Worm (Caenorhabditis elegans): ENCODE measurements around the gene W04D12.1.

The W04D12.1 gene

DNA sequence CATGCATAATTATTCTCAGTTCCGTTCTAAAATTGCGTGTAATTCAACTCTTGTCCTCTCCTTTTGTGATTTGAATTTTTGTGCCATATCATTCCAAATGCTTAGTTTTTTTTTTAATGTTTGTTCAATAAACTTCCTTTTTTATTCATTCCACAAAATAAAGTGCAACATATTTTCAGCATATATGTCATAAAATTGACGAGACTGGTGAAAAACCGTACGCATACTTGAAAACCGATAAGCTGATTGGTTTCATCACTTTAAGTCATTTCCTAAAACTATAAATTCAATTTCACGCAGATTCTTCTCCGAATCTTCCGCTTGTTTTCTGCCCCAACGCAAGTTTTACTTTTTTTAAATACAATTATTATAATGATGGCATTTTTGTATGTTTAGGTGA is 22.3 kb downstream of the W04D12.1 start, which contains the start of gene dpf-4:
Gene dpf-4, plus strand, starts transcription at position 301 of the 400 bp plus-strand sequence.
- no peak for TF ChIP-seq ceh-16 (tag; optimal IDR thresholded peaks at IDR 0.05)
- no peak for TF ChIP-seq ztf-11 (tag; optimal IDR thresholded peaks at IDR 0.05)
- TF ChIP-seq blmp-1 (tag; optimal IDR thresholded peaks at IDR 0.05; ENCODE audit: insufficient read depth), result no peak
- no peak for TF ChIP-seq fos-1 (tag; optimal IDR thresholded peaks at IDR 0.05)
- no peak for TF ChIP-seq ZK546.5 (tag; optimal IDR thresholded peaks at IDR 0.05)
- no peak for TF ChIP-seq sem-4 (tag; optimal IDR thresholded peaks at IDR 0.05)
- no peak for TF ChIP-seq crh-2 (tag; optimal IDR thresholded peaks at IDR 0.05)
- no peak for TF ChIP-seq gmeb-1 (tag; optimal IDR thresholded peaks at IDR 0.05)
- no peak for TF ChIP-seq ama-1 (optimal IDR thresholded peaks at IDR 0.05)
- no peak for TF ChIP-seq nhr-10 (tag; optimal IDR thresholded peaks at IDR 0.05)
- no peak for TF ChIP-seq mab-5 (tag; optimal IDR thresholded peaks at IDR 0.05)
- no peak for TF ChIP-seq elt-1 (tag; optimal IDR thresholded peaks at IDR 0.05)

- TF ChIP-seq crh-2 (tag; optimal IDR thresholded peaks at IDR 0.05), result peak; percentile 63
- peak; percentile 87 for TF ChIP-seq fos-1 (tag; optimal IDR thresholded peaks at IDR 0.05)
- peak; percentile 72 for TF ChIP-seq skn-1 (tag; optimal IDR thresholded peaks at IDR 0.05)
- no peak for TF ChIP-seq R02D3.7 (tag; optimal IDR thresholded peaks at IDR 0.05)
- TF ChIP-seq ceh-16 (tag; optimal IDR thresholded peaks at IDR 0.05), result no peak
Measured at ce11 chrIII:5863774-5864173, 27.0 kb downstream of the W04D12.1 start, which contains the start of gene dnpp-1. Gene dnpp-1 (minus strand): TSS chrIII:5863803.

- peak; percentile 57 for TF ChIP-seq fos-1 (tag; optimal IDR thresholded peaks at IDR 0.05)
- peak; percentile 53 for TF ChIP-seq C34F6.9 (tag; optimal IDR thresholded peaks at IDR 0.05)
- no peak for TF ChIP-seq ama-1 (optimal IDR thresholded peaks at IDR 0.05)
- TF ChIP-seq ztf-4 (tag; optimal IDR thresholded peaks at IDR 0.05), result no peak
- no peak for TF ChIP-seq nhr-237 (tag; optimal IDR thresholded peaks at IDR 0.05)
- no peak for TF ChIP-seq ceh-82 (tag; optimal IDR thresholded peaks at IDR 0.05)
- TF ChIP-seq ztf-11 (tag; optimal IDR thresholded peaks at IDR 0.05), result no peak
- TF ChIP-seq sma-3 (GFP tag; optimal IDR thresholded peaks at IDR 0.05), result no peak
- no peak for TF ChIP-seq R02D3.7 (tag; optimal IDR thresholded peaks at IDR 0.05)
- no peak for TF ChIP-seq lin-11 (tag; optimal IDR thresholded peaks at IDR 0.05)
- TF ChIP-seq egl-27 (tag; optimal IDR thresholded peaks at IDR 0.05), result no peak
- no peak for TF ChIP-seq mdl-1 (tag; optimal IDR thresholded peaks at IDR 0.05)
Measured at ce11 chrIII:5864270-5864669, 27.5 kb downstream of the W04D12.1 start, which contains the start of gene rabn-5. Gene rabn-5 (plus strand): TSS chrIII:5864553.

DNA sequence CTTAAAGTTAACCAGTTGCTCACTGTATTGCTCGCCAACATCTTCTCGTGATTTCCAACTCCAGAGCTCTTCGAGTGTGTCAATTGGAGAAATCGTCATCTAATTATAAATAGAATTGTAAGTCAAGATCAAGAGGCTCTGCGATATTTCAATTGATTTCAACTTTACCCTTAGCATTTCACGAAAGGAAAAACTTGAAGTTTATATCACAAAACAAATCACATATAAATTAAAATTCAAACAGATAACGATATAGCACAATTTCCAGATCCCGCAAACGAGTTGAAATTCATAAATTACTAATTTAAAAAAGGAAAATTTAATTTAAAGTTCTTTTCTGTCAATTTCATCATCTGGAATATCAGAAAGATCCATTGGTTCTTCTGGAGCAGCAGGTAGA is 31.7 kb downstream of the W04D12.1 start, which contains the start of gene eng-1:
Gene eng-1, minus strand, starts transcription at position 101 of the 400 bp plus-strand sequence.
- TF ChIP-seq ceh-16 (tag; optimal IDR thresholded peaks at IDR 0.05) (no peak), mdl-1 (tag; optimal IDR thresholded peaks at IDR 0.05) (no peak), unc-62 (GFP tag; optimal IDR thresholded peaks at IDR 0.05) (no peak), alr-1 (tag; optimal IDR thresholded peaks at IDR 0.05) (no peak), lin-39 (tag; optimal IDR thresholded peaks at IDR 0.05) (no peak), nhr-12 (tag; optimal IDR thresholded peaks at IDR 0.05) (no peak)

DNA sequence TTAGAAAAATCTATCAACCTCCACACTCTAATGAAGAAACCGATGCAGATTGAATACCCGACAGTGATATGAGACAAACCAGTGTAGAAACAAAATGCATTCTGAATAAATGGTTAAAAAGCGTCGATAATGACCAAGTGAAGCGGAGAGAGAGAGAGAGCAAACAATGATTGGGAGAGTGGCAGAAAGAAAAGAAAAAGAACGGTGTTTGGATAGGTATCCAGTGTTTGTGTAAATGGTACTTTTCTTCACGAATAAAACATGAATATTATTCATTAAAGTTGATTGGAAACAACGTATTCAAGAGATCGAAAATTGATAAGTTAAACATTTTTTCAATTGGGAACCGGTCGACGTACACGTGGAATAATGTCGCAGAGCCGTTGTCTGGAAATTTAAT is 32.7 kb downstream of the W04D12.1 start, which contains the start of gene F01F1.15:
Gene F01F1.15, minus strand, starts transcription at position 101 of the 400 bp plus-strand sequence.
- TF ChIP-seq nhr-77 (tag; optimal IDR thresholded peaks at IDR 0.05), result no peak
- no peak for TF ChIP-seq ZK546.5 (tag; optimal IDR thresholded peaks at IDR 0.05)
- no peak for TF ChIP-seq unc-55 (GFP tag; optimal IDR thresholded peaks at IDR 0.05)
- TF ChIP-seq lin-11 (tag; optimal IDR thresholded peaks at IDR 0.05), result no peak
- TF ChIP-seq ztf-1 (GFP tag; conservative IDR thresholded peaks at IDR 0.05), result no peak
- TF ChIP-seq lsy-2 (tag; optimal IDR thresholded peaks at IDR 0.05), result no peak
- no peak for TF ChIP-seq ztf-11 (tag; optimal IDR thresholded peaks at IDR 0.05)
- no peak for TF ChIP-seq nhr-11 (tag; optimal IDR thresholded peaks at IDR 0.05)
- TF ChIP-seq nhr-23 (tag; optimal IDR thresholded peaks at IDR 0.05), result no peak
- TF ChIP-seq unc-39 (tag; optimal IDR thresholded peaks at IDR 0.05), result no peak
- no peak for TF ChIP-seq fos-1 (tag; optimal IDR thresholded peaks at IDR 0.05)
- no peak for TF ChIP-seq dmd-4 (tag; optimal IDR thresholded peaks at IDR 0.05)
- TF ChIP-seq egl-27 (tag; optimal IDR thresholded peaks at IDR 0.05), result no peak
- TF ChIP-seq ceh-82 (tag; optimal IDR thresholded peaks at IDR 0.05), result no peak
- TF ChIP-seq unc-62 (GFP tag; optimal IDR thresholded peaks at IDR 0.05), result no peak
- no peak for TF ChIP-seq Y55F3AM.14 (GFP tag; optimal IDR thresholded peaks at IDR 0.05)
- no peak for TF ChIP-seq aly-2 (tag; optimal IDR thresholded peaks at IDR 0.05)
- TF ChIP-seq alr-1 (tag; optimal IDR thresholded peaks at IDR 0.05), result no peak
- no peak for TF ChIP-seq nhr-21 (tag; optimal IDR thresholded peaks at IDR 0.05)
